Worm (Caenorhabditis elegans) whole organism, L1 larva: ENCODE results near the gene npr-43.

Source experiments
- ama-1 ChIP-seq: fragments of 150-350 bp; optimal IDR thresholded peaks from 2 replicates; lab custom pipeline; 2014
- fkh-8 ChIP-seq: sonication (generic microtip); optimal IDR thresholded peaks from 2 replicates; lab custom pipeline; 2016; ENCODE audit warnings: mild to moderate bottlenecking, missing genetic modification characterization, missing compliant biosample characterization
- snpc-4 ChIP-seq: fragments of 150-350 bp; optimal IDR thresholded peaks from 2 replicates; lab custom pipeline; 2014; ENCODE audit warnings: missing biosample characterization, missing genetic modification characterization
- swsn-7 ChIP-seq: sonication (generic microtip); optimal IDR thresholded peaks from 2 replicates; lab custom pipeline; 2016; ENCODE audit warnings: missing genetic modification characterization, missing compliant biosample characterization
- tbx-2 ChIP-seq: sonication (generic microtip); optimal IDR thresholded peaks from 2 replicates; lab custom pipeline; 2016; ENCODE audit warnings: missing genetic modification characterization, missing compliant biosample characterization
- unc-30 ChIP-seq: sonication (generic microtip); optimal IDR thresholded peaks from 2 replicates; lab custom pipeline; 2017; ENCODE audit warnings: missing biosample characterization, missing genetic modification characterization

DNA sequence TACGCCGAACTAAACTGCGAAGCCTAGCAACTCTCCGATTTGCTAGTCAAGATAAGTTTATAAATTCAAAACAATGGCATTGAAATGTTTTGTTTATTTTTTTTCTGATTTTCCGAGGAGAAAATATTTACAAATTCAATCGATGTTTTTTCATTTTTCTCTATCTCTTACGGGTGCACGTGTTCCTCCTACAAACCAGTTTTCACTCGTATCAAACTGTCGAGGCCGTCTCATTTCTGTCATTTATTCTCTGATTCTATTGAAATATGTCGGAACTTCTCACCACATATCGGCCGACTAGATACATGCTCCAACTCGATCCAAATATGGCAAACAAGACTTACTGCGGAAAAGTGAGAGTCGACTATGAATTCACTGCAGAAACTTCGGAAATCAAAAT lies 47.4 kb downstream of the npr-43 start, which contains the start of gene F47B8.8:
- TF ChIP-seq swsn-7 (tag; lab: Kevin White, UChicago) = no peak
- no peak for TF ChIP-seq ama-1 (lab: Kevin White, UChicago)
- no peak for TF ChIP-seq snpc-4
- TF ChIP-seq unc-30 (tag; lab: Kevin White, UChicago) = no peak
- no peak for TF ChIP-seq tbx-2 (tag; lab: Kevin White, UChicago)
- no peak for TF ChIP-seq fkh-8
